Worm (Caenorhabditis elegans) whole organism, L4 larva: ENCODE data around the gene F29B9.1.

Source experiments
- F10B5.3 ChIP-seq: sonication (generic microtip); optimal IDR thresholded peaks from 2 replicates; lab custom pipeline; 2016; ENCODE audit warnings: mild to moderate bottlenecking, missing genetic modification characterization, missing compliant biosample characterization
- F26F4.8 ChIP-seq: fragments of 200-800 bp; sonication (Bioruptor generic); conservative IDR thresholded peaks from 2 replicates; pipeline ENCODE4 v1.3.6; 2022; ENCODE audit warnings: missing genetic modification characterization, missing compliant biosample characterization
- F44E2.7 ChIP-seq: fragments of 200-800 bp; sonication (Bioruptor generic); IDR thresholded peaks from 2 replicates; pipeline ENCODE4 v2.1.2; 2022; ENCODE audit warnings: missing genetic modification characterization, missing compliant biosample characterization
- F49E8.2 ChIP-seq: sonication (generic microtip); optimal IDR thresholded peaks from 2 replicates; lab custom pipeline; 2016; ENCODE audit warnings: missing compliant biosample characterization, mild to moderate bottlenecking, missing genetic modification characterization, borderline replicate concordance
- T26A8.4 ChIP-seq: fragments of 200-800 bp; sonication (Bioruptor generic); IDR thresholded peaks from 2 replicates; pipeline ENCODE4 v1.3.6; 2022; ENCODE audit warnings: missing genetic modification characterization, missing compliant biosample characterization
- Y48G9A.11 ChIP-seq: fragments of 200-800 bp; sonication (Bioruptor generic); IDR thresholded peaks from 2 replicates; pipeline ENCODE4 v1.3.6; 2022; ENCODE audit warnings: missing genetic modification reagents, missing genetic modification characterization, missing compliant biosample characterization
- Y5F2A.4 ChIP-seq: fragments of 200-800 bp; sonication (Bioruptor generic); optimal IDR thresholded peaks from 2 replicates; lab custom pipeline; 2018; ENCODE audit warnings: mild to moderate bottlenecking, missing genetic modification characterization, missing compliant biosample characterization
- Y75B8A.6 ChIP-seq: fragments of 200-800 bp; sonication (Bioruptor generic); IDR thresholded peaks from 2 replicates; pipeline ENCODE4 v1.3.6; 2022; ENCODE audit warnings: missing genetic modification reagents, missing genetic modification characterization, missing compliant biosample characterization
- ZK337.2 ChIP-seq: fragments of 200-800 bp; sonication (Bioruptor generic); IDR thresholded peaks from 2 replicates; pipeline ENCODE4 v1.3.6; 2022; ENCODE audit warnings: missing genetic modification reagents, missing genetic modification characterization, missing compliant biosample characterization
- aha-1 ChIP-seq: fragments of 150-350 bp; peaks from one replicate; lab custom pipeline; 2014; ENCODE audit warnings: missing biosample characterization, missing genetic modification characterization
- ama-1 ChIP-seq: fragments of 150-350 bp; optimal IDR thresholded peaks from 2 replicates; lab custom pipeline; 2014; ENCODE audit warnings: inconsistent platforms, mixed read lengths
- ceh-20 ChIP-seq: fragments of 200-800 bp; sonication (Bioruptor generic); IDR thresholded peaks from 2 replicates; pipeline ENCODE4 v1.3.6; 2022; ENCODE audit warnings: missing genetic modification reagents, missing genetic modification characterization, missing compliant biosample characterization
- ceh-32 ChIP-seq: sonication (generic microtip); optimal IDR thresholded peaks from 2 replicates; lab custom pipeline; 2016; ENCODE audit warnings: mild to moderate bottlenecking, missing genetic modification characterization, missing compliant biosample characterization; ENCODE audit not compliant: poor library complexity
- ceh-44 ChIP-seq: fragments of 200-800 bp; sonication (Bioruptor generic); IDR thresholded peaks from 2 replicates; pipeline ENCODE4 v1.3.6; 2022; ENCODE audit warnings: missing genetic modification reagents, missing genetic modification characterization, missing compliant biosample characterization
- ceh-82 ChIP-seq: sonication (generic microtip); optimal IDR thresholded peaks from 2 replicates; lab custom pipeline; 2017; ENCODE audit warnings: missing biosample characterization, missing genetic modification characterization
- daf-12 ChIP-seq: fragments of 150-350 bp; optimal IDR thresholded peaks from 2 replicates; lab custom pipeline; 2014; ENCODE audit warnings: missing biosample characterization, missing genetic modification reagents, missing genetic modification characterization
- daf-16 ChIP-seq, 3 experiments: sonication (generic microtip); optimal IDR thresholded peaks; 2 replicates each; lab custom pipeline; 2016 to 2017; ENCODE audit warnings: missing genetic modification characterization in 3 of 3, missing genetic modification reagents in 3 of 3, mild to moderate bottlenecking in 2 of 3, missing compliant biosample characterization in 2 of 3, missing biosample characterization in 1 of 3, moderate library complexity in 1 of 3
- dmd-6 ChIP-seq: fragments of 200-800 bp; sonication (Bioruptor generic); IDR thresholded peaks from 2 replicates; pipeline ENCODE4 v1.3.6; 2022; ENCODE audit warnings: missing genetic modification reagents, missing genetic modification characterization, missing compliant biosample characterization
- dmd-8 ChIP-seq: fragments of 200-800 bp; sonication (Bioruptor generic); IDR thresholded peaks from 2 replicates; pipeline ENCODE4 v1.3.6; 2022; ENCODE audit warnings: missing genetic modification characterization, missing compliant biosample characterization
- dmd-9 ChIP-seq: fragments of 200-800 bp; sonication (Bioruptor generic); IDR thresholded peaks from 2 replicates; pipeline ENCODE4 v1.3.6; 2022; ENCODE audit warnings: missing genetic modification reagents, missing genetic modification characterization, missing compliant biosample characterization
- duxl-1 ChIP-seq: sonication (generic microtip); optimal IDR thresholded peaks from 2 replicates; lab custom pipeline; 2016; ENCODE audit warnings: mild to moderate bottlenecking, missing genetic modification characterization, moderate library complexity, missing compliant biosample characterization; ENCODE audit not compliant: poor library complexity
- egl-43 ChIP-seq: fragments of 200-800 bp; sonication (Bioruptor generic); IDR thresholded peaks from 2 replicates; pipeline ENCODE4 v1.3.6; 2022; ENCODE audit warnings: missing genetic modification reagents, missing genetic modification characterization, missing compliant biosample characterization
- hif-1 ChIP-seq, 2 experiments: sonication (generic microtip); optimal IDR thresholded peaks; 2 replicates each; lab custom pipeline; 2016 to 2017; ENCODE audit warnings: missing compliant biosample characterization in 2 of 2, missing genetic modification characterization in 2 of 2, missing genetic modification reagents in 2 of 2, missing genotype in 2 of 2, mild to moderate bottlenecking in 1 of 2
- hlh-11 ChIP-seq: fragments of 200-800 bp; sonication (Bioruptor generic); optimal IDR thresholded peaks from 2 replicates; lab custom pipeline; 2018; ENCODE audit warnings: mild to moderate bottlenecking, missing genetic modification characterization, missing compliant biosample characterization
- hlh-30 ChIP-seq: sonication (generic microtip); optimal IDR thresholded peaks from 2 replicates; lab custom pipeline; 2017; ENCODE audit warnings: antibody characterized with exemption, mild to moderate bottlenecking, missing genetic modification characterization, missing compliant biosample characterization; ENCODE audit not compliant: insufficient read depth
- lim-7 ChIP-seq: fragments of 200-800 bp; sonication (Bioruptor generic); IDR thresholded peaks from 2 replicates; pipeline ENCODE4 v1.3.6; 2022; ENCODE audit warnings: missing genetic modification characterization, missing compliant biosample characterization
- lin-38 ChIP-seq: fragments of 200-800 bp; sonication (Bioruptor generic); IDR thresholded peaks from 2 replicates; pipeline ENCODE4 v1.3.6; 2022; ENCODE audit warnings: missing genetic modification reagents, missing genetic modification characterization, missing compliant biosample characterization
- lir-3 ChIP-seq: sonication (generic microtip); optimal IDR thresholded peaks from 2 replicates; lab custom pipeline; 2016; ENCODE audit warnings: mild to moderate bottlenecking, missing genetic modification characterization, missing compliant biosample characterization
- madf-5 ChIP-seq, 2 experiments: fragments of 200-800 bp; sonication (Bioruptor generic); IDR thresholded peaks; 2 replicates each; pipeline ENCODE4 v1.3.6; 2022; ENCODE audit warnings: missing compliant biosample characterization in 2 of 2, missing genetic modification characterization in 2 of 2
- madf-9 ChIP-seq: fragments of 200-800 bp; sonication (Bioruptor generic); conservative IDR thresholded peaks from 2 replicates; pipeline ENCODE4 v1.3.6; 2022; ENCODE audit warnings: missing genetic modification reagents, missing genetic modification characterization, missing compliant biosample characterization
- mdl-1 ChIP-seq, 2 experiments: fragments of 150-350 bp in 1 of 2; sonication (generic microtip) in 1 of 2; optimal IDR thresholded peaks; 2 replicates each; lab custom pipeline; 2014 to 2017; ENCODE audit warnings: missing biosample characterization in 2 of 2, missing genetic modification characterization in 2 of 2
- mep-1 ChIP-seq: fragments of 150-350 bp; sonication (generic microtip); optimal IDR thresholded peaks from 3 replicates; lab custom pipeline; 2014; ENCODE audit warnings: missing biosample characterization, missing genetic modification characterization
- mxl-2 ChIP-seq: fragments of 200-800 bp; sonication (Bioruptor generic); conservative IDR thresholded peaks from 2 replicates; pipeline ENCODE4 v1.3.6; 2022; ENCODE audit warnings: missing genetic modification reagents, missing genetic modification characterization, missing compliant biosample characterization
- nhr-10 ChIP-seq: fragments of 150-350 bp; optimal IDR thresholded peaks from 2 replicates; lab custom pipeline; 2014; ENCODE audit warnings: missing biosample characterization, missing genetic modification characterization
- nhr-77 ChIP-seq: fragments of 150-350 bp; optimal IDR thresholded peaks from 2 replicates; lab custom pipeline; 2014; ENCODE audit warnings: missing biosample characterization, missing genetic modification characterization
- set-16 ChIP-seq: fragments of 200-800 bp; sonication (Bioruptor generic); IDR thresholded peaks from 2 replicates; pipeline ENCODE4 v1.3.6; 2022; ENCODE audit warnings: missing genetic modification reagents, missing genetic modification characterization, missing compliant biosample characterization
- snpc-1.2 ChIP-seq: fragments of 200-800 bp; sonication (Bioruptor generic); IDR thresholded peaks from 2 replicates; pipeline ENCODE4 v1.3.6; 2022; ENCODE audit warnings: missing genetic modification reagents, missing genetic modification characterization, missing compliant biosample characterization
- spr-3 ChIP-seq: fragments of 200-800 bp; sonication (Bioruptor generic); optimal IDR thresholded peaks from 2 replicates; lab custom pipeline; 2018; ENCODE audit warnings: mild to moderate bottlenecking, missing genetic modification characterization, missing compliant biosample characterization
- unc-39 ChIP-seq: sonication (generic microtip); optimal IDR thresholded peaks from 2 replicates; lab custom pipeline; 2017; ENCODE audit warnings: missing biosample characterization, missing genetic modification characterization
- zfp-2 ChIP-seq: sonication (generic microtip); optimal IDR thresholded peaks from 2 replicates; lab custom pipeline; 2016; ENCODE audit warnings: mild to moderate bottlenecking, missing genetic modification characterization, missing compliant biosample characterization
- ztf-11 ChIP-seq: fragments of 150-350 bp; optimal IDR thresholded peaks from 2 replicates; lab custom pipeline; 2014; ENCODE audit warnings: missing biosample characterization, missing genetic modification characterization

The F29B9.1 gene

DNA sequence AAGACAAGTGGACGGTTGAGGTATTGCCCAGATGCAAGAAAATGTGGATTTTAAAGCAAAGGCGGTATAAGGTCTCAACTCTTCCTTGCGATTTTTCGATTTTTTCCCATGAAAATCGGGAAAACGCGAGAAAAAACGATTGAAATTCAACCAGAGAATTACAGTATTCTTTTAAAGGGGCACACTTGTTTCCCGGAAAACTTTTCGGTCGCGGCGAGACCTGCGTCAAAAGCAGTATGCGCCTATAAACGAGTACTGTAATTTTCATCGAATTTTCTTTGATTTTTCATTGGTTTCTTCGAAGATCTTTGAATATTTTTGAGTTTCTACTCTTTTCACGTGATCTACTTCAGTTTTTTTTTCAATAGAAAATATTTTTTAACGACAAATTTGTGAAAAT lies 11.5 kb upstream of the F29B9.1 start (continued):
- no peak for TF ChIP-seq mxl-2 (GFP tag; lab: Robert Waterston, UW)
- no peak for TF ChIP-seq madf-9 (GFP tag; lab: Robert Waterston, UW)
- no peak for TF ChIP-seq lir-3 (tag; lab: Kevin White, UChicago)
- no peak for TF ChIP-seq Y75B8A.6 (GFP tag; lab: Robert Waterston, UW)
- TF ChIP-seq F10B5.3 (tag; lab: Kevin White, UChicago) = no peak
- TF ChIP-seq, all 104 proteins: peak for 4

DNA sequence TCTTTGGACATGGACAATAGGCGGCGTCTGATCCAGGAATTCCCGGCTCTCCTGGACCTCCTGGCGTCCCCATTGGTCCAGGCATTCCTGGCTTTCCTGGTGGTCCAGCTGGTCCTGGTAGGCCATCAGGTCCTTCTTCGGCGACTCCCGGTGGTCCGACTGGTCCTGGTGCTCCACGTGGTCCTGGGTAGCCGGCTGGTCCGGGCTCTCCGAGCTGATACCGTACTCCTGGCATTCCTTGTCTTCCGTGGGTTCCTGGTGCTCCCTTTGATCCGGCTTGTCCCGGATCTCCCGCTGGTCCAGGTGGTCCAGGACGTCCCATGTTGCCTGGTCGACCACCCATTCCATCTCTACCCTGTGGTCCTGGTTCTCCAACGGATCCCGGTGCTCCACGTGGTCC lies 9.2 kb upstream of the F29B9.1 start:
- TF ChIP-seq F26F4.8 (GFP tag; lab: Robert Waterston, UW) = 0 out of 2 replicates have a peak, but pooled peaks have one; percentile 45
- TF ChIP-seq spr-3 = no peak
- TF ChIP-seq set-16 (GFP tag; lab: Robert Waterston, UW) = peak; percentile 98
- TF ChIP-seq lim-7 (GFP tag; lab: Robert Waterston, UW) = 0 out of 2 replicates have a peak, but pooled peaks have one; percentile 38
- TF ChIP-seq F44E2.7 = 0 out of 2 replicates have a peak, but pooled peaks have one; percentile 16
- TF ChIP-seq madf-5 (GFP tag; IDR thresholded peaks at IDR 0.05; lab: Robert Waterston, UW) = 0 out of 4 replicates have a peak, but pooled peaks of 1 of the 2 experiments have one; percentile 66
- no peak for TF ChIP-seq duxl-1 (tag; lab: Kevin White, UChicago)
- TF ChIP-seq zfp-2 (tag; lab: Kevin White, UChicago) = no peak
- TF ChIP-seq mep-1 = no peak
- no peak for TF ChIP-seq Y5F2A.4

DNA sequence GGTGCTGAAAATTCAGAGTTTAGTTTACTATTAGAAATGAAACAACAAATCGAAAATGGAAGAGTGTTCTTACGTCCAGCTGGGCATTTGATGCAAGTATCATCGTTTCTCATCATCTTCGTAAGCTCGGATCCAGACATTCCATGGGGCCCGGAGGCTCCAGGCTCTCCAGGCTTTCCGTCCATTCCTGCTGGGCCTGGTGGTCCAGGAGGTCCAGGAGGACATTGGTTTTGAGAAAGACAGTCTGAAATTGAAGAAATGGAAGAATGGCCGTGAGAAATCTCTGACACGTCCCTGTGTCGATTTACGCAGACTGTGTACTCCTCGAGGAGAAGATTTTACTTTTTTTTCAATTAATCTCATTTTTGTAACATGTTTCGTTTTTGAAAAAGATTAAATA lies 8.8 kb upstream of the F29B9.1 start:
- peak; percentile 53; the same call in 1 of the 2 replicates for TF ChIP-seq T26A8.4 (GFP tag; lab: Robert Waterston, UW)
- TF ChIP-seq daf-12 (tag; lab: Kevin White, UChicago) = no peak

DNA sequence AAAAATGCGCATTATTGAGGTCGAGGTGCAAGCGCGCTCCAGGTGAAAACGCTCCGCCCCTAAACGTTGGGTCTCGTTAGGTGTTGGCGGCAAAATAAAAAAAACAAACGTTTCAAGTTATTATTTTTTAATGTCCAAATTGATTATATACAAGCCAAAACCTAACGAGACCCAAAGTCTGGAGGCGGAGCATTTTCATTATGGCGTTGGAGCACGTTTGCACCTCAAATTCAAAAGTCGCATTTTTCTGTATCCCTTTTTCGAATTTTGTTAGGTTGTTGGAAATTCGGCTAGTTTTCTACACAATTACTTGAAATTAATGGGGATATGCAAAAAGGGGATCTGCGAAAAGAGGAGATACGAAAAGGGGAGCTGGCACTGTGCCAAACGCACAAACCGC lies 7.3 kb upstream of the F29B9.1 start, which contains the start of gene col-111:
col-111 (minus strand) TSS at position 101 of the 400 bp plus-strand sequence.
- TF ChIP-seq ztf-11 (tag; lab: Kevin White, UChicago) (no peak), dmd-6 (GFP tag; lab: Robert Waterston, UW) (no peak), mdl-1 (tag; optimal IDR thresholded peaks at IDR 0.05; lab: Kevin White, UChicago) (no peak), dmd-9 (GFP tag; lab: Robert Waterston, UW) (no peak), hlh-11 (tag; lab: Kevin White, UChicago) (no peak), duxl-1 (tag; lab: Kevin White, UChicago) (no peak), dmd-8 (GFP tag; lab: Robert Waterston, UW) (no peak), aha-1 (no peak), nhr-77 (tag; lab: Kevin White, UChicago) (no peak), ceh-32 (tag; lab: Kevin White, UChicago) (no peak), madf-9 (GFP tag; lab: Robert Waterston, UW) (no peak)

DNA sequence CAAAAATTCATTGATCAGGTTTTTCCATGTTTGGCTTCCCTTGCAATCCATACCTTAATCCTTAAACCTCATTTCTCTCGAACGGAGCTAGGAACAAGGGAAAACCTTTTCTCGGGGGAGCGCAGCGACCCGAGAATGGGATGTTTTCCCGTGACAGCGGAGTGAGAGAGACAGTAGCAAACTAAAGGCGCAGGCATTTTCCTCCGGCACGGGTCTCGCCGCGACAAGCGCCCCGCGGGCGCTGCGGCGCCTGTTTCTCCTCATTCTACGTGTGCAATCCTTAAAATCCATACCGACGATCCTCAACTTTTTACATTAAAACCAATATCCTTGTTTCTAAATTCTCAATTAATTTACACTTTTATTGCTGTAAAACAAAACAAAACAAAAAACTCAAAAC lies 6.5 kb upstream of the F29B9.1 start:
- TF ChIP-seq snpc-1.2 = peak; percentile 26; the same call in 1 of the 2 replicates
- TF ChIP-seq lin-38 (GFP tag; lab: Robert Waterston, UW) = peak; percentile 30; the same call in 1 of the 2 replicates
- TF ChIP-seq Y48G9A.11 (GFP tag; lab: Robert Waterston, UW) = 0 out of 2 replicates have a peak, but pooled peaks have one; percentile 22
- peak; percentile 81 for TF ChIP-seq set-16 (GFP tag; lab: Robert Waterston, UW)
- TF ChIP-seq egl-43 = peak; percentile 49; the same call in 1 of the 2 replicates

DNA sequence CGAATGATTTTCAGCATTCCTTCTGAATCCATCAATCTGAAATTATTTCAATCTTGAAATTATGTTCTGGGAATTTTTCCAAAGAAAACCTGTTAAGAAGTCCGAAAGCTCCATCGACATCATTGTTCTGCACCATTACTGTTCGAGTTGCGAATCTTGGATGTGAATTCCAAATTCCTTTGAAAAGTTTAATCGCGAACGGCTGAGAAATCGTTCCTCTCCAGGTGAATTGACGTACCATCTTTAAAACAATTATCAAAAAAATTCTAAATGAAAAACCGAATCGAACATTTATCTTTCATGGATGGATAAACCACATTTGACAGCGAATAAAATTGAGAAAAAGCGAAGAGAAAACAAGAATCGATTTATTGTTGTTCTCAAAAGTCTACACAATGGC lies 5.9 kb upstream of the F29B9.1 start, which contains the start of gene mrps-21:
mrps-21 (minus strand) TSS at position 241 of the 400 bp plus-strand sequence.
- no peak for TF ChIP-seq nhr-10 (tag; lab: Kevin White, UChicago)
- TF ChIP-seq ZK337.2 (GFP tag; lab: Robert Waterston, UW) = no peak
- no peak for TF ChIP-seq F10B5.3 (tag; lab: Kevin White, UChicago)
- TF ChIP-seq ceh-44 = no peak
- no peak for TF ChIP-seq spr-3
- TF ChIP-seq daf-16 (GFP tag; optimal IDR thresholded peaks at IDR 0.05; lab: Kevin White, UChicago) = no peak
- TF ChIP-seq daf-16 (tag; optimal IDR thresholded peaks at IDR 0.05; lab: Kevin White, UChicago) = peak; percentile 9
- no peak for TF ChIP-seq hlh-30 (tag; lab: Kevin White, UChicago)
- TF ChIP-seq unc-39 (tag; lab: Kevin White, UChicago) = no peak
- peak; percentile 77 for TF ChIP-seq ama-1 (lab: Kevin White, UChicago)
- peak; percentile 10 for TF ChIP-seq F49E8.2
- no peak for TF ChIP-seq hif-1 (tag; optimal IDR thresholded peaks at IDR 0.05; lab: Kevin White, UChicago)
- TF ChIP-seq nhr-77 (tag; lab: Kevin White, UChicago) = no peak
- no peak for TF ChIP-seq ceh-82
- no peak for TF ChIP-seq ceh-20 (GFP tag; lab: Robert Waterston, UW)
